Worm (Caenorhabditis elegans) whole organism, L2 larva: ENCODE data around the gene F01F1.11.

ENCODE experiments used
- ama-1 ChIP-seq: fragments of 150-350 bp; optimal IDR thresholded peaks from 2 replicates; lab custom pipeline; 2018; ENCODE audit warnings: inconsistent platforms
- elt-1 ChIP-seq: fragments of 150-350 bp; optimal IDR thresholded peaks from 2 replicates; lab custom pipeline; 2014; ENCODE audit warnings: missing biosample characterization, missing genetic modification characterization
- lin-39 ChIP-seq: fragments of 150-350 bp; optimal IDR thresholded peaks from 2 replicates; lab custom pipeline; 2014; ENCODE audit warnings: missing biosample characterization, missing genetic modification reagents, missing genetic modification characterization
- peb-1 ChIP-seq: fragments of 150-350 bp; optimal IDR thresholded peaks from 2 replicates; lab custom pipeline; 2014; ENCODE audit warnings: missing biosample characterization, missing genetic modification characterization
- skn-1 ChIP-seq: sonication (generic microtip); optimal IDR thresholded peaks from 2 replicates; lab custom pipeline; 2017; ENCODE audit warnings: missing biosample characterization, missing genetic modification characterization
- zag-1 ChIP-seq: fragments of 150-350 bp; optimal IDR thresholded peaks from 2 replicates; lab custom pipeline; 2014; ENCODE audit warnings: missing biosample characterization, missing genetic modification characterization
- ztf-11 ChIP-seq: sonication (generic microtip); optimal IDR thresholded peaks from 2 replicates; lab custom pipeline; 2017; ENCODE audit warnings: missing biosample characterization, missing genetic modification characterization

DNA sequence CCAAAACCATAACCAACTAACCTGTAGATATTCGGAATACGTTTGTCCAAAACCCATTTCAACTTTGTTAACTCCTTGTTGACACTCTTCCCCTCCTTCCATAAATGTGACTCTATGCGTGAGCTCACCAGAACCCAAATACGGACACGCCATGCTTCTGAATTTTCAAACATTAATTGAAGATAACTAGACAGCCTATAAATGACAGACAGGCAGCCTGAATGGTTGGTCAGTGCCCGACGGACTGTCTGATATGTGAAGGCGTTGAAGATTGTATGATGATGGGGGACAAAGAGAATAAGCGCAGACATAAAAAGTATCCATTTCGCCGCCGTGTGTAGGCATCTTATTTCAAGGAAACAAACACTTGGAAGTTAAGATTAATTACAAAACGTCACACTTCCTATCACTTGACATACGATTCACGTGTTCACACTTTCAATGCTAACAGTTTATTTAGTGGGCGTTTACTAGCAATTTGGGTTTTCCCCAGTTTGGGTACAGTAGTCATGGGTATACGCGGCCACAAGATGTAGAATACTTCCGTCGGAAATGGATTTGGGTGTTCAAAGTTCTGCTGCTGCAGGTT lies 48.2 kb upstream of the F01F1.11 start, which contains the start of the genes tdo-2 and C28H8.2:
- TF ChIP-seq elt-1 (tag; lab: Kevin White, UChicago): no peak
- no peak for TF ChIP-seq lin-39 (tag; lab: Kevin White, UChicago)
- TF ChIP-seq ztf-11 (tag; lab: Kevin White, UChicago): no peak
- TF ChIP-seq ama-1: no peak
- TF ChIP-seq peb-1 (tag; lab: Kevin White, UChicago): no peak
- TF ChIP-seq zag-1 (tag; lab: Kevin White, UChicago): no peak
- TF ChIP-seq skn-1 (tag; lab: Kevin White, UChicago): no peak
